Worm (Caenorhabditis elegans) whole organism, L1 larva: ENCODE results near the gene sre-27.
A peak's percentile ranks its signal among the peaks of the same experiment; 100 is the strongest.

ENCODE experiments used
- C04F5.9 ChIP-seq: sonication (generic microtip); optimal IDR thresholded peaks from 2 replicates; lab custom pipeline; 2016; ENCODE audit warnings: missing genetic modification characterization, missing compliant biosample characterization
- C16A3.4 ChIP-seq: fragments of 150-350 bp; optimal IDR thresholded peaks from 2 replicates; lab custom pipeline; 2014; ENCODE audit warnings: missing biosample characterization, missing genetic modification characterization
- Y116A8C.19 ChIP-seq: sonication (generic microtip); optimal IDR thresholded peaks from 2 replicates; lab custom pipeline; 2016; ENCODE audit warnings: missing compliant biosample characterization, missing genetic modification characterization, borderline replicate concordance
- aly-2 ChIP-seq: fragments of 150-350 bp; optimal IDR thresholded peaks from 2 replicates; lab custom pipeline; 2014; ENCODE audit warnings: missing biosample characterization, missing genetic modification characterization
- ama-1 ChIP-seq: fragments of 150-350 bp; optimal IDR thresholded peaks from 2 replicates; lab custom pipeline; 2014
- ceh-63 ChIP-seq: fragments of 200-800 bp; sonication (Bioruptor generic); optimal IDR thresholded peaks from 2 replicates; lab custom pipeline; 2018; ENCODE audit warnings: mild to moderate bottlenecking, missing genetic modification characterization, missing compliant biosample characterization
- ces-1 ChIP-seq: fragments of 150-350 bp; optimal IDR thresholded peaks from 2 replicates; lab custom pipeline; 2014; ENCODE audit warnings: missing biosample characterization, missing genetic modification reagents, missing genetic modification characterization
- efl-1 ChIP-seq, 4 experiments: fragments of 150-350 bp; optimal IDR thresholded peaks in 3 of 4; peaks in 1 of 4; 1 replicate in 1 of 4; 2 replicates in 3 of 4; lab custom pipeline; 2014; ENCODE audit warnings: missing biosample characterization in 2 of 4, missing genetic modification characterization in 2 of 4, missing genetic modification reagents in 2 of 4
- ets-5 ChIP-seq: fragments of 200-800 bp; sonication (Bioruptor generic); IDR thresholded peaks from 2 replicates; pipeline ENCODE4 v1.3.6; 2022; ENCODE audit warnings: missing genetic modification characterization, missing compliant biosample characterization
- fkh-4 ChIP-seq: sonication (generic microtip); optimal IDR thresholded peaks from 2 replicates; lab custom pipeline; 2016; ENCODE audit warnings: missing compliant biosample characterization, missing genetic modification characterization, borderline replicate concordance
- fkh-8 ChIP-seq: sonication (generic microtip); optimal IDR thresholded peaks from 2 replicates; lab custom pipeline; 2016; ENCODE audit warnings: mild to moderate bottlenecking, missing genetic modification characterization, missing compliant biosample characterization
- fos-1 ChIP-seq: fragments of 150-350 bp; optimal IDR thresholded peaks from 2 replicates; lab custom pipeline; 2014; ENCODE audit warnings: missing biosample characterization, missing genetic modification characterization
- grh-1 ChIP-seq: fragments of 200-800 bp; sonication (Bioruptor generic); IDR thresholded peaks from 2 replicates; pipeline ENCODE4 v1.3.6; 2022; ENCODE audit warnings: missing genetic modification reagents, missing genetic modification characterization, missing compliant biosample characterization
- hlh-17 ChIP-seq: fragments of 200-800 bp; sonication (Bioruptor generic); optimal IDR thresholded peaks from 2 replicates; lab custom pipeline; 2018; ENCODE audit warnings: missing genetic modification characterization, mild to moderate bottlenecking, missing compliant biosample characterization, moderate library complexity, borderline replicate concordance
- isw-1 ChIP-seq: fragments of 200-800 bp; sonication (Bioruptor generic); IDR thresholded peaks from 2 replicates; pipeline ENCODE4 v1.3.6; 2022; ENCODE audit warnings: missing genetic modification characterization, missing compliant biosample characterization
- jun-1 ChIP-seq: fragments of 150-350 bp; optimal IDR thresholded peaks from 2 replicates; lab custom pipeline; 2014; ENCODE audit warnings: missing biosample characterization, missing genetic modification reagents, missing genetic modification characterization
- lin-13 ChIP-seq: fragments of 150-350 bp; optimal IDR thresholded peaks from 2 replicates; lab custom pipeline; 2014; ENCODE audit warnings: missing biosample characterization, missing genetic modification reagents, missing genetic modification characterization
- lin-14 ChIP-seq: fragments of 200-800 bp; sonication (Bioruptor generic); optimal IDR thresholded peaks from 2 replicates; lab custom pipeline; 2018; ENCODE audit warnings: mild to moderate bottlenecking, missing genetic modification characterization, moderate library complexity, missing compliant biosample characterization
- lin-15B ChIP-seq: fragments of 150-350 bp; sonication (generic microtip); optimal IDR thresholded peaks from 3 replicates; lab custom pipeline; 2014; ENCODE audit warnings: missing biosample characterization, missing genetic modification characterization
- lin-35 ChIP-seq, 2 experiments: fragments of 150-350 bp; optimal IDR thresholded peaks; 2 replicates each; lab custom pipeline; 2014; ENCODE audit warnings: missing biosample characterization in 2 of 2, missing genetic modification characterization in 2 of 2, missing genetic modification reagents in 2 of 2
- lin-39 ChIP-seq: fragments of 150-350 bp; optimal IDR thresholded peaks from 2 replicates; lab custom pipeline; 2014; ENCODE audit warnings: missing biosample characterization, missing genetic modification reagents, missing genetic modification characterization
- lsy-2 ChIP-seq, 2 experiments: fragments of 150-350 bp; optimal IDR thresholded peaks; 2 replicates each; lab custom pipeline; 2014; ENCODE audit warnings: missing biosample characterization in 2 of 2, missing genetic modification characterization in 2 of 2
- mef-2 ChIP-seq: fragments of 150-350 bp; optimal IDR thresholded peaks from 2 replicates; lab custom pipeline; 2014; ENCODE audit warnings: missing biosample characterization, missing genetic modification characterization
- nhr-11 ChIP-seq: fragments of 150-350 bp; optimal IDR thresholded peaks from 2 replicates; lab custom pipeline; 2014; ENCODE audit warnings: missing biosample characterization, missing genetic modification characterization
- nhr-28 ChIP-seq: fragments of 150-350 bp; optimal IDR thresholded peaks from 2 replicates; lab custom pipeline; 2014; ENCODE audit warnings: missing biosample characterization, missing genetic modification characterization
- nhr-71 ChIP-seq: sonication (generic microtip); optimal IDR thresholded peaks from 2 replicates; lab custom pipeline; 2016; ENCODE audit warnings: mild to moderate bottlenecking, missing genetic modification characterization, moderate library complexity, missing compliant biosample characterization
- pax-3 ChIP-seq: fragments of 200-800 bp; sonication (Bioruptor generic); optimal IDR thresholded peaks from 2 replicates; lab custom pipeline; 2018; ENCODE audit warnings: mild to moderate bottlenecking, missing genetic modification characterization, moderate library complexity, missing compliant biosample characterization
- pqm-1 ChIP-seq: sonication (generic microtip); optimal IDR thresholded peaks from 3 replicates; lab custom pipeline; 2017; ENCODE audit warnings: missing biosample characterization, missing genetic modification characterization
- skn-1 ChIP-seq: fragments of 150-350 bp; optimal IDR thresholded peaks from 2 replicates; lab custom pipeline; 2014; ENCODE audit warnings: missing biosample characterization, missing genetic modification characterization
- snpc-4 ChIP-seq: fragments of 150-350 bp; optimal IDR thresholded peaks from 2 replicates; lab custom pipeline; 2014; ENCODE audit warnings: missing biosample characterization, missing genetic modification characterization
- sup-37 ChIP-seq: fragments of 200-800 bp; sonication (Bioruptor generic); optimal IDR thresholded peaks from 2 replicates; lab custom pipeline; 2018; ENCODE audit warnings: mild to moderate bottlenecking, missing genetic modification characterization, missing compliant biosample characterization
- tbx-2 ChIP-seq: sonication (generic microtip); optimal IDR thresholded peaks from 2 replicates; lab custom pipeline; 2016; ENCODE audit warnings: missing genetic modification characterization, missing compliant biosample characterization
- tlp-1 ChIP-seq: fragments of 150-350 bp; optimal IDR thresholded peaks from 2 replicates; lab custom pipeline; 2014; ENCODE audit warnings: missing biosample characterization, missing genetic modification characterization
- vab-15 ChIP-seq: sonication (generic microtip); optimal IDR thresholded peaks from 2 replicates; lab custom pipeline; 2017; ENCODE audit warnings: missing genotype, mild to moderate bottlenecking, missing genetic modification characterization, missing compliant biosample characterization
- xbp-1 ChIP-seq: sonication (generic microtip); optimal IDR thresholded peaks from 2 replicates; lab custom pipeline; 2016; ENCODE audit warnings: missing genetic modification characterization, missing compliant biosample characterization

Gene sre-27

ce11 chrII:12397656-12398055 lies 19.8 kb downstream of the sre-27 start, which contains the start of gene F57G9.7:
Gene F57G9.7 (minus strand): TSS chrII:12397756.
- TF ChIP-seq ceh-63 (no peak), skn-1 (tag; lab: Kevin White, UChicago) (no peak), pax-3 (tag; lab: Kevin White, UChicago) (peak; percentile 16)

DNA sequence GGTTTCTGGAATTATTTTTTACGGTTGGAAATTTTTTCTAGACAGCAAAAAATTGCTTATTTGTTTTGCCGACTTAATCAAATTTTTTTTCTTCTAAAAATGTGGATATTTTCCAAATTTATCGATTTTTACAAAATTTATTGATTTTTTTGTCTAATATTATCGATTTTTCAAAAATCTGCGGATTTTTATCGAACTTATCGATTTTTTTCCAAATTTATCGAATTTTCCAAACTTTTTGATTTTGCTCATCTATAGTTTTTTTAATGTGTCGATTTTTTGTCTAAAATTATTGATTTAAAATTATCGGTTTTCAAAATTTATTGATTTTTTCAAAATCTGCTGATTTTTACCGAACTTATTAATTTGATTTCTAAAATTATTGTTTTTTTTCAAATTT lies 23.3 kb downstream of the sre-27 start:
- TF ChIP-seq pax-3 (tag; lab: Kevin White, UChicago) (no peak), lin-39 (tag; lab: Kevin White, UChicago) (no peak), mef-2 (tag; lab: Kevin White, UChicago) (no peak), nhr-71 (tag; lab: Kevin White, UChicago) (no peak), fkh-8 (tag; lab: Kevin White, UChicago) (no peak), tlp-1 (no peak)

- TF ChIP-seq lin-14 (no peak), hlh-17 (GFP tag; lab: Kevin White, UChicago) (no peak), lin-39 (tag; lab: Kevin White, UChicago) (no peak), fos-1 (tag; lab: Kevin White, UChicago) (no peak), ces-1 (no peak), C04F5.9 (tag; lab: Kevin White, UChicago) (no peak), ceh-63 (no peak), C16A3.4 (tag; lab: Kevin White, UChicago) (no peak), Y116A8C.19 (tag; lab: Kevin White, UChicago) (no peak)
- TF ChIP-seq, all 84 proteins: peak for 0
Measured at ce11 chrII:12393690-12394089, 23.7 kb downstream of the sre-27 start, which contains the start of gene Y57A10B.7. Gene Y57A10B.7 (minus strand): TSS chrII:12393790.

DNA sequence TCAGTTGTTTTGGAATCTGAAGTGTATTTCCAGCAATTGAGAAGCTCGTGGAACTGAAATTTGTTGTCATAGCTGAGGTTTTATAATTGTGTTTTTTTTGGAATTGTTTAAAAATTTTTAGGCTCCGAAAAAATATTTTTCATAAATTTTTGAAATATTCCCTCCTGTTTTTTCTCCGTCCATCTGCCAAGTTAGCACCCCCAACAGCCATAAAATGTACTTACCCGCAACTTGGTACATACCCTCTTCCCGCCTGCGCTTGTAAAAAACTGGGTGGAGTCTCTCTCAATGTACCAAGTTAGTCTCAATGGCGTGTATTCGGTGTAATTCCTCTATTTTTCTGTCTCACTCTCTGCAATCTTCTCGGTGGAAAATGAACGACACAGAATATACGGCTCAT lies 27.6 kb downstream of the sre-27 start, which contains the start of gene Y57A10B.6:
Gene Y57A10B.6 (plus strand): TSS at position 301 of the 400 bp plus-strand sequence.
- TF ChIP-seq tbx-2 (tag; lab: Kevin White, UChicago): no peak
- TF ChIP-seq aly-2 (tag; lab: Kevin White, UChicago): no peak
- TF ChIP-seq tlp-1: no peak
- TF ChIP-seq grh-1 (GFP tag; lab: Robert Waterston, UW): no peak
- TF ChIP-seq efl-1 (optimal IDR thresholded peaks at IDR 0.05; lab: Kevin White, UChicago): no peak
- no peak for TF ChIP-seq efl-1 (GFP tag; optimal IDR thresholded peaks at IDR 0.05 in 1 of 2; lab: Kevin White, UChicago)
- TF ChIP-seq lin-39 (tag; lab: Kevin White, UChicago): no peak
- TF ChIP-seq pqm-1 (tag; lab: Kevin White, UChicago): no peak

ce11 chrII:12387980-12388379 lies 29.4 kb downstream of the sre-27 start, which contains the start of gene sre-41:
Gene sre-41 (plus strand): TSS chrII:12388280.
- TF ChIP-seq jun-1 (no peak), lin-14 (no peak), snpc-4 (tag; lab: Kevin White, UChicago) (no peak), lin-15B (no peak), xbp-1 (tag; lab: Kevin White, UChicago) (no peak), tlp-1 (no peak), lsy-2 (tag; optimal IDR thresholded peaks at IDR 0.05; lab: Kevin White, UChicago) (no peak), ets-5 (GFP tag; lab: Robert Waterston, UW) (no peak), nhr-28 (tag; lab: Kevin White, UChicago) (no peak), fkh-4 (tag; lab: Kevin White, UChicago) (no peak), C04F5.9 (tag; lab: Kevin White, UChicago) (no peak), isw-1 (GFP tag; lab: Robert Waterston, UW) (no peak), ama-1 (lab: Kevin White, UChicago) (no peak), sup-37 (GFP tag; lab: Kevin White, UChicago) (no peak), vab-15 (no peak), lin-35 (GFP tag; optimal IDR thresholded peaks at IDR 0.05; lab: Kevin White, UChicago) (no peak), lin-13 (GFP tag; lab: Kevin White, UChicago) (no peak), ceh-63 (no peak), efl-1 (optimal IDR thresholded peaks at IDR 0.05; lab: Kevin White, UChicago) (no peak), efl-1 (GFP tag; optimal IDR thresholded peaks at IDR 0.05 in 1 of 2; lab: Kevin White, UChicago) (no peak), nhr-11 (no peak)
